Fruit fly (Drosophila melanogaster) whole organism, larva: ENCODE data around the gene Cyp12e1.

Experiments
- noc ChIP-seq: fragments of 200-800 bp; sonication (Bioruptor generic); optimal IDR thresholded peaks from 3 replicates; lab custom pipeline; 2019; ENCODE audit warnings: missing biosample characterization, mild to moderate bottlenecking, missing genetic modification characterization, moderate library complexity

The Cyp12e1 gene

DNA sequence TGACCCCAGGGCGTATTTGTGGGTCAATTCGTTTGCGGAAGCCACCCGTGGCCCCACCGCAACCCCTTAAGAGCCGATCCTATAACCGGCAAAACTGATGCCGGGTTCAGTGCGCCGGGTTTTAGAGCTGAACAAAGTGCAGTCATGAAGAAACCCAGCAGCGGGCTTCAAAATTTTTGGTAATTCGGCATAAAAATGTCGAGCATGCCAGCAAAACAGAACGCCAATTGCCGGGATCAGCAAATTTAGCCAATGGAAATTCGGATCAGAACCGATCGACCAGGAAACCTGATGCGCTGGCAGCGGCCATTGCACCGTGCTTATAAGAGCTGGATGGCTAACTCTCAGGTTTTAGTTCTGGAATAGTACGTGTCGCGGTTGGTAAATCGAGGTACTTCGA lies 26.9 kb upstream of the Cyp12e1 start:
- TF ChIP-seq noc (tag; lab: Kevin White, UChicago): no peak

DNA sequence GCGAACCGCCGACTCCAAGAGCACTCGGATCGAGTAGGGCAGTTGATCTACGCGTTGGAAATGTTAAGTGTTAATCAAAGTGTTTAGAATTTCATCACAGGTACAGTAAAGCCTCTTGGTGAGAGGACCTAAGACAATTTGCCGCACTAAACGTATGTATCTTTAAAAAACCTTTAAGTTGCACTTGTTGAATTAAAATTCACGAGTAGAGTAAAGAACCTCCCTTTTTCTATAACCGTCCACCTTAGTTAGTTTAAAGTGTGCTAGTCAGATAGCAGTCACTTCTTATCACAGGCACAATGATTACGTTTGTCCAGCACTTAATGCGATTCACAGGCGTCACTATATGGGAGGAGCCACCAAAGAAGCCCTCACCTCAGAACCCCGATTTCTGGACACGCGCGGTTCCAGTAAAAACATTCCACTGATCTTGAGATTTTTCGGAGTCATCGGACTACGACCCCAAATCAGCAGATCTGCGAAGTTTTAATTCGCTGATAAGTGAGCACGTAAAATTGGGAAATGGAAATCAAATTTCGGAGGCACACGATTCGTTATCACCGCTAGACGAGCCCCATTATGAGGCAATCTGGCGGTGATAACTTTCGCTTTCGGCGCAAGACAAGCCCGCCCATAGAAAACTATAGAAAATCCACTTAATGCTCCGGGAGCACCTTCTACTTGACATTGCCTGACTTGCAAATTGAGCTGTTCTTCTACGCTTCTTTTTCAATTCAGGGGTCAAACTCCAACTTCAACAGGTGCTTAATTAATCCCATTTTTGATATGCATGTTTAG lies 22.6 kb upstream of the Cyp12e1 start:
- peak; percentile 92 for TF ChIP-seq noc (tag; lab: Kevin White, UChicago)

DNA sequence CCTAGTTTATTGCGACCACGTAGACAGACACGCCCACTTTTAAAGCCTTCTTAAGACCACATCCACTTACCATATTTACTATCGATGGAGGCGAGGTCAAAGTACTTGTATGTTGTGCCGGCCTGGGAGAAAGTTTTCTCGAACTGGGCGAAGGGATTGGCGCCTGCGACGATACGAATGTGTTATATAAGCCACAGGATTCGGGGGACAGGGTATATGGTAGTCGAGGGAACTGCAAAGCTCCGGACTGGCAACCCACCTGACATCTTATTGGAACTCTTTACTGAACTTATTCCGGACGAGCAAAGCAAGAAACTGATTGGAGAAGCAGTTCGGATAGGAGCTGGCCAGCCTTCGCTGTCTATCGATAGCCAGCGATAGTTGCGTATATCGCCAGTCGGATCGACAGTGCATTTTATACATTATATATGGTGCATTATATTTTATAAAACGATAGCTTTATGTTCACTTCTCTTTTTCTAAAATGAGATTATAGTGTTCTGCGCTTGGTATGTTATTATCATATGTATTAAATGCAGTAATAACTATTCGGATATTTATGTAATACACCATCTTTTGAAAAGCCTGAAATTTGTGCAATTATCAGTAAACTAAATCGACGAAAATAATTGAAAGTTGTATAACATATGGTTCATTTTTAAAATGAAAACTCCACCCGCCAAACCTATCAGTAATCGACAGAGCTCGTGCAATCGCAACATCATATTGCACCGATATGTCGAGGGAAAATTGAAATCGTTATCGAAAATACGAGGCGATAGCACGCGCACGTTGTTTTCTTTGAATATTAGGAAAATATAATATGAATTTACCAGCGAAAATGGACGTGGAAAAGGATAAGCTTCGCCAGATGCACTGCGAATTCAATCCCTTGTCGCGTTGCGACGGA lies 21.8 kb upstream of the Cyp12e1 start, which contains the start of the genes Irp-1B and Rrp46:
Gene Irp-1B (minus strand): TSS at position 320 of the 910 bp plus-strand sequence.
Gene Rrp46 (plus strand): TSS at position 752 of the 910 bp plus-strand sequence.
- TF ChIP-seq noc (tag; lab: Kevin White, UChicago): no peak

DNA sequence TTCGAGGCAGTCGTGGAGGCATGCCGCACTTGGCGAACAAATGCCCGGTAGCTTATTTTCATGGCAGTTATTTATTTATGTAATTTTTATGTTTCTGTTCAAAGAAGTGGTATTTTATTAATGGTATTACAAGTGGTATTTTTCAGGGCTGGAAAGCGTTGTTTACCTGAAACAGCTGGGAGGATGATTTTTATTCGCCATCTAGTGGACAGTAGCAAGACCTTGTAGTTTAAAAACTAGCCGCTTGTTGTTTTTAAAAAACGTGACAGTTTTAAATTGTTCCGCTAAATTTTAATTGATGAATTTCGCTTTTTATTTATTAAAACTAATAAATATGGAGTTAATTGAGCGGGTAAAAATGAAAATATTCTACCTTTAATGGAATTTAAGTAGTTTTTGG lies 18.7 kb upstream of the Cyp12e1 start, which contains the start of gene CG6345:
Gene CG6345 (minus strand): TSS at position 124 of the 400 bp plus-strand sequence.
- no peak for TF ChIP-seq noc (tag; lab: Kevin White, UChicago)

DNA sequence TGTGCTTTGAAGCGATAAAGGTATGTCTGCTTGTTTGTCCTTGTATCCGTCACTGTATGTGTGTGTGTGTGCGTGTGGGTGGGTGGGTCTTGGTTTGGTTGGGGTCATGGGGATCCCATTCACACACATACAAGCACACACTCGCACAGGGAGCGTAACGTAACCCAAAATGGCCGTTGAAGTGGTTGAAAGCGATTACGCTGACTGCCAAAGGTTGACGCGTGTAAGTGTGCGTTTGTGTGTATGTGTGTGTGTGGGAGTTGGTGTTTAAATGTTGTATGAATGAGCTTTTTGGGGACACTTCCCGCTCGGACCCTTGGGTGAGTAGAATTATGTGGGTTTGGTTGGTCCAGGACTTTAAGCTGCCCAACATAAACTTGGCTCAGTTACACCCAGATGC lies 13.4 kb upstream of the Cyp12e1 start:
- TF ChIP-seq noc (tag; lab: Kevin White, UChicago): no peak

DNA sequence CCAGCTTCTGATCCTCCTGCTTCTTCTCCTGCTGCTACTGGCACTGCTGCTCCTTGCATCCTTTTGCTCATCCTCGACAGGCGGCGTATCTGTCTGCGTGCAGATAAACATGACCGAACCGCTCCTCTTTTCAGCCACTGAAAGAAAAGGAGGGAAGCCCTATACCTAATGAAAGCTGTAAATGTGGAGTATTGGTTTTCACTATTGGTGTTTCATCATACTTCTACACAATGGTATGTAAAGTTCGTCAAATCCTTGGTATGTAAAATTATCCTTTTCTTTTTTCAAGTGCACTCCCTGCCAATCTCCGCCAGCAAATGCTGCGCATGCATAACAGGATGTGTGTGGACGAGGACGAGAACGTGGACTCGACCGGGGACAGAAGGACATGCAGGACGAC lies 6.3 kb upstream of the Cyp12e1 start, which contains the start of gene CG46270:
Gene CG46270 (minus strand): TSS at position 101 of the 400 bp plus-strand sequence.
- TF ChIP-seq noc (tag; lab: Kevin White, UChicago): no peak

DNA sequence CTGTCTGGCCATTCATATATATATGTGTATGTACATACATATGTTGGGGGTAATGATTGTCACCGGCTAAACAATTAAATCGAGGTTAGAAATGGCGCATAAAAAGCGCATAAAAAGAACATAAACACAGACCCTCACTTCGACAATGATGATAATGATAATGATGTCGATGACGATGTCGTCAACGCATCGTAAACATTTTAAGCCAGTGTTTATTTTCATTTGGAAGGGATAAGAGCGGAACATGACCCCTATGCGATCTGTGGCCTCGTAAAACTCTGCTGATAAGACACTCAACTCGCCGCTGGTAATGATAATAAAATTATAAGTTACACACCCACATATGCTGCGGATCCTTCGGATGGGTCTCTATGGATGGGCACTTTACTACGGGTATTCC lies 3.5 kb upstream of the Cyp12e1 start:
- TF ChIP-seq noc (tag; lab: Kevin White, UChicago): no peak

DNA sequence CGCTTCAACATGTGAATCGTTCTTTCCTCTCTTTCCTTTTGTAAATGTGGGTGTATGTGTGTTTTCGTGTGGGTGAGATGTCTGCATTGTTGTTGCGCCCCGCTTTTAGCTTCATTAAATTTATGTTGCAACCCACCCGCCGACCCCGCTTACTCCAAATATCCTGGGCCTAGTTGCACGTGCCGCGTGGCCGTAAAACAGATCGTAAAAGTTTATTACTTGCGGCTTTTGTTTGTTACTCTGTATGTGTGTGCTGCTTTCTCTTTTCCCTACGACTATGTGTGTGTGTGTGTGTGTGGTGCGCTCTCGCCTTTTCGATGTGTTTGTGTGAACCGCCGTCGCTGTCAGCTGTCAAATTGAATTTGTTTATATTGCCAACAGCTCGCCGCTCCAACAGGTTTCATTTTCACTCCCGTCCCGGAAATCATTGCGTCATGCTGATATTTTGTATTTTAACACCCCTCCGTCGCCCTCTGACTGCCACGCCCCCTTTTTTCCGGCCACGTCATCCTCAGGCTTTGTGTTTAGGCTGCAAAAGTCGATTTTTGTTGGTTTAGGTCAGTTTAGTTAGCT lies 1.1 kb upstream of the Cyp12e1 start:
- no peak for TF ChIP-seq noc (tag; lab: Kevin White, UChicago)

DNA sequence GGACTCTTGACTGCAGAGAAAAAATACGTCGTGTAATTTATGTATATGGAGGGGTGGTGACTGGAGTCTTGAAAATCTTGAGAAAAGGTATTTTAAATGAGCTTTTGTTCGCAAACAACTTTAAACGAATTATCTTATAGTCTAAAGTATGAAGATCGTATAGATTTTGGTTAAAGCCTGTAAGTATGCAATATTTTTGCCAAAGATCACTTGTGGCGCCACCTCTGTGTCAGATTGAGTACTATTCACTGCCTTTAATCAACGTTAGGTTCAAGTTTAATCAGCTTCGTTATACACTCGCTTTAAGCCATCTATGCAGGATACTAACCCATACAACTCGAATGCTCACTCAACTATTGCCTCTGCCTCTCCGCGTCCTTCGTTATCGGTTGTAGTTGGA lies 2.4 kb downstream of the Cyp12e1 start:
- TF ChIP-seq noc (tag; lab: Kevin White, UChicago): no peak

DNA sequence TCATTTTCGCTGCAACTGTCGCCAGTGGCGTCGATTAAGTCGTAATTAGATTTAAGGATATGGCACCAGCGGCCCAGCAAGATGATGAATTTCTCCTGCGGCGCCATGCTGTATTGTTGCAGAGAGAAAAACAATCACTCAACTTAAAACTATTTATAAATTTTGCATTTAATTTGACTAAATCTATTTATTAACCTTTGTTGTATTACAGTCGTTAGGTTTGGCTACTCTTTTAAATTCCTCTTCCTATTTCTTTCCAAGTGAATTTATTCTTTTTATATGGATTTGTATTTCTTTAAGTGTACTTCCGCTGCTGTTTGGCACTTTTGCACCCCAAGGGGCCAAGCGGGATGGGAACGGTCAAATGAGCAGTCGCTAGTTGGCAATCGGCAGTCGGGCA lies 14.4 kb downstream of the Cyp12e1 start:
- no peak for TF ChIP-seq noc (tag; lab: Kevin White, UChicago)

DNA sequence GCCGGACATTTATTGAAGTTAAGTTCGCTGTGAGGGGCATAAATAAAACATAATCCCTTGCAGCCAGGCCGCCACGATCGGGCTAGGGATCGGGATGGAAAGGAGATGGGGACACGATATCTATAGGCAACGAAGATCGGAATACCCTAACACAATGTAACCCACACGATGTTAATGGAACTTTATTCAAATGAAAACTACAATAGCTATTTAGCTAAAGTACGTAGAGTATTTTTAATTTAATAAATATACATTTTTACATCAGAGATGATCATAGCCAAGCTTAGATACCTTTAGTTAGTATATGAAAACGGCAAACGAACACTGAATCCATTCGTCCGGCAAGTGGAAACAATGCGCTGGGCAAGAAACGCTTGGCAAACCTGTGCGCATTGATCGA lies 20.3 kb downstream of the Cyp12e1 start:
- TF ChIP-seq noc (tag; lab: Kevin White, UChicago): no peak

DNA sequence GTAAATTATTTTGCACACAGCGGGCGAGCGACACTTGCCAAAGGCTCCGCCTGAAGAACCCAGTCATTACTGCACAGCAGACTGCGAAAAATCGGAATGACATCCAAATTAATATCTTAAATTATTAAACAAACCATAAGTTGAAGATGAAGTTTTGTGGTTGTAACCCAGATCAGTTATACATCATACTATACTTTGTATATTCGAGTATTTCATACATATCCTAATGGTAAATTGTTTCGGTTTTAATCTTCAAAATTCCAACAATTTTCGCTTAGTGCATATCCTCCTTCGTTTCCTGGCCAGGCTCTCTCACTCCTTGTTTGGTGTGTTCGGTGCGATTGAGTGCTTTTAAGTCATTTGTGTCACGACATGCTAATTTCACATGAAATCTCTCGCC lies 29.0 kb downstream of the Cyp12e1 start:
- TF ChIP-seq noc (tag; lab: Kevin White, UChicago): no peak

DNA sequence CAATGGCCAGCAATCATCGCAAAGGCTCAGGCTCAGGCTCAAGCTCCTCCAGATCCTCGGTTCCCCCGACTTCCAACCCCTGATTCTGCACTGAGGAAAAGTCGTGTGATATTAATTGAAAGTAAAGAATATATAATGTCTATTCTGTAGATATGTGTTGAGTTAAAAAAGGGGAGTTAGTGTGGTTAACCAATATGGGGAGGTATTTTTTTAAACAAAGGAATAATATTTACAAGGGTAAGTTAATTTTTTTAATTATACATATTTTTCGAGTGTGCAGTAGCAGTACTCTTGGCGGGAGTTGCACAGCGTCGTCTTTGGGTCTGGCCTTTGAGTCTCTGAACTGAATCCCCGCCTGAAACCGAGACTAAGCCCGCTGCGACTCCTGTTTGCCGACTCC lies 31.7 kb downstream of the Cyp12e1 start:
- no peak for TF ChIP-seq noc (tag; lab: Kevin White, UChicago)

DNA sequence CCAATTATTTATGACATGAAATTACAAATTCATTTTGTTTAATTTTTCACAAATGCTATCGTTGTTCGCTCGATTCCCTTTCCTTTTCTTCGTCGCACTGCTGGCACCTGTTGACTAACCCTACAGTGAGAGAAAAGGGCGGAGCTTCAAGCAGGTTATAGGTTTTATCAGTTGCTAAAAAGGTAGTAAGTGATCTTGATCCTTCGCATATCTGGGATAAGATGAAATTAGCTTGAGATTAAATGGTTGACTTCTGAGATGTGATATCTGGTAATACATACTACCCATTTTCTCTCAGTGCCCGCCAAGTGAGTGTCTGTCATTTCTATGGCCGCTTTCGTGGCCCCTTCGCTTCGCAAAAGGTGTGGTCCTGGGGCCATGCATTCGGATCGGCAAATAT lies 33.6 kb downstream of the Cyp12e1 start:
- no peak for TF ChIP-seq noc (tag; lab: Kevin White, UChicago)

DNA sequence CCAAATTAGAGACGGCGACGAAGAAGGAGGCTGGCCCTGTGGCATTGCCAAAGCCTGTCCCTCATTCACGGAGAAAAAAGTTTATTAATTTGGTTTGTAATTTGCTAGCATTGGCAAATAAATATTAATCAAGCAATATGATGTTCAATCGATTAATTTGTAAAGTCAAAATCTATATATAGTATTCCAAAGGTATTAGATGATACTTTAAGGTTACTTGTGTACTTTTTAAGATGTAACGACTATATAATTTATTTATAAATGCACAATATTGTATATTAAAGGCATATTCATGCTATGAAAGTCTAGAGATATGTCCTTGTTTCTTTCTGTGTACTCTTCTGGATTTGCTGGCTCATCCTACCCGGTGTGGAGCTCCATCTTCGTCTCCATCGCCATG lies 37.2 kb downstream of the Cyp12e1 start:
- no peak for TF ChIP-seq noc (tag; lab: Kevin White, UChicago)

DNA sequence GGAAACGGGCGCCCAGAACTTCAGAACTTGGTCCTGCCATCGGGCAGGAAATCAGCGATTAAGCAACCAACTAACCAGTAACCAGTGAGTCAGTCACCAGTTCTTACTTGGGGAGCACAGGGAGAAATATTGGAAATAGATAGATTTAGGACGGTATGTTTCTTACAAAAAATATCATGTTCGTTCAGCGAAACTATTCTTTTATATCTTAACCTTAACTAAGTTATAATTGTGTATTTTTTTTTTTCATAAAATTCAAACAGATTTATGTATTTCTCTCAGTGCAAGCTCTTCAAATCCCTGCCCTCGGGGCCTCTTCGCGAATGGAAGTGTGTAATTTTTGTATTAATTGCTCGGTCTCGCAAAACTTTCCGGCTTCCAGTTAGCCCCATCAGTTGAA lies 41.4 kb downstream of the Cyp12e1 start:
- no peak for TF ChIP-seq noc (tag; lab: Kevin White, UChicago)
